Worm (Caenorhabditis elegans) whole organism, L4 larva: ENCODE data around the gene F28F5.4.

ENCODE experiments used
- D1046.2 ChIP-seq: fragments of 200-800 bp; sonication (Bioruptor generic); IDR thresholded peaks from 2 replicates; pipeline ENCODE4 v1.3.6; 2022; ENCODE audit warnings: missing genetic modification characterization, missing compliant biosample characterization
- F10B5.3 ChIP-seq: sonication (generic microtip); optimal IDR thresholded peaks from 2 replicates; lab custom pipeline; 2016; ENCODE audit warnings: mild to moderate bottlenecking, missing genetic modification characterization, missing compliant biosample characterization
- T20F7.1 ChIP-seq: fragments of 200-800 bp; sonication (Bioruptor generic); optimal IDR thresholded peaks from 2 replicates; lab custom pipeline; 2018; ENCODE audit warnings: mild to moderate bottlenecking, missing genetic modification characterization, missing compliant biosample characterization
- Y5F2A.4 ChIP-seq: fragments of 200-800 bp; sonication (Bioruptor generic); optimal IDR thresholded peaks from 2 replicates; lab custom pipeline; 2018; ENCODE audit warnings: mild to moderate bottlenecking, missing genetic modification characterization, missing compliant biosample characterization
- ZK546.5 ChIP-seq, 2 experiments: sonication (generic microtip); optimal IDR thresholded peaks; 2 replicates each; lab custom pipeline; 2017; ENCODE audit warnings: missing biosample characterization in 2 of 2, missing genetic modification characterization in 2 of 2
- ama-1 ChIP-seq: fragments of 150-350 bp; optimal IDR thresholded peaks from 2 replicates; lab custom pipeline; 2014; ENCODE audit warnings: inconsistent platforms, mixed read lengths
- ceh-28 ChIP-seq: fragments of 150-350 bp; optimal IDR thresholded peaks from 2 replicates; lab custom pipeline; 2014; ENCODE audit warnings: missing biosample characterization, missing genetic modification reagents, missing genetic modification characterization
- ceh-32 ChIP-seq: sonication (generic microtip); optimal IDR thresholded peaks from 2 replicates; lab custom pipeline; 2016; ENCODE audit warnings: mild to moderate bottlenecking, missing genetic modification characterization, missing compliant biosample characterization; ENCODE audit not compliant: poor library complexity
- ceh-44 ChIP-seq: fragments of 200-800 bp; sonication (Bioruptor generic); IDR thresholded peaks from 2 replicates; pipeline ENCODE4 v1.3.6; 2022; ENCODE audit warnings: missing genetic modification reagents, missing genetic modification characterization, missing compliant biosample characterization
- daf-19 ChIP-seq: fragments of 200-800 bp; sonication (Bioruptor generic); conservative IDR thresholded peaks from 2 replicates; pipeline ENCODE4 v1.3.6; 2022; ENCODE audit warnings: missing genetic modification characterization, missing compliant biosample characterization
- dmd-6 ChIP-seq: fragments of 200-800 bp; sonication (Bioruptor generic); IDR thresholded peaks from 2 replicates; pipeline ENCODE4 v1.3.6; 2022; ENCODE audit warnings: missing genetic modification reagents, missing genetic modification characterization, missing compliant biosample characterization
- egl-27 ChIP-seq: sonication (generic microtip); optimal IDR thresholded peaks from 3 replicates; lab custom pipeline; 2017; ENCODE audit warnings: missing biosample characterization, missing genetic modification reagents, missing genetic modification characterization
- gei-8 ChIP-seq: fragments of 200-800 bp; sonication (Bioruptor generic); optimal IDR thresholded peaks from 2 replicates; lab custom pipeline; 2018; ENCODE audit warnings: mild to moderate bottlenecking, missing genetic modification characterization, missing compliant biosample characterization
- hlh-11 ChIP-seq: fragments of 200-800 bp; sonication (Bioruptor generic); optimal IDR thresholded peaks from 2 replicates; lab custom pipeline; 2018; ENCODE audit warnings: mild to moderate bottlenecking, missing genetic modification characterization, missing compliant biosample characterization
- hlh-30 ChIP-seq: sonication (generic microtip); optimal IDR thresholded peaks from 2 replicates; lab custom pipeline; 2017; ENCODE audit warnings: antibody characterized with exemption, mild to moderate bottlenecking, missing genetic modification characterization, missing compliant biosample characterization; ENCODE audit not compliant: insufficient read depth
- jun-1 ChIP-seq: fragments of 150-350 bp; optimal IDR thresholded peaks from 2 replicates; lab custom pipeline; 2014; ENCODE audit warnings: missing biosample characterization, missing genetic modification reagents, missing genetic modification characterization
- lim-7 ChIP-seq: fragments of 200-800 bp; sonication (Bioruptor generic); IDR thresholded peaks from 2 replicates; pipeline ENCODE4 v1.3.6; 2022; ENCODE audit warnings: missing genetic modification characterization, missing compliant biosample characterization
- lin-1 ChIP-seq: fragments of 200-800 bp; sonication (Bioruptor generic); IDR thresholded peaks from 2 replicates; pipeline ENCODE4 v1.3.6; 2022; ENCODE audit warnings: missing genetic modification reagents, missing genetic modification characterization, missing compliant biosample characterization
- lin-15B ChIP-seq: fragments of 150-350 bp; sonication (generic microtip); optimal IDR thresholded peaks from 3 replicates; lab custom pipeline; 2014; ENCODE audit warnings: missing biosample characterization, missing genetic modification characterization
- lir-3 ChIP-seq: sonication (generic microtip); optimal IDR thresholded peaks from 2 replicates; lab custom pipeline; 2016; ENCODE audit warnings: mild to moderate bottlenecking, missing genetic modification characterization, missing compliant biosample characterization
- madf-5 ChIP-seq, 2 experiments: fragments of 200-800 bp; sonication (Bioruptor generic); IDR thresholded peaks; 2 replicates each; pipeline ENCODE4 v1.3.6; 2022; ENCODE audit warnings: missing compliant biosample characterization in 2 of 2, missing genetic modification characterization in 2 of 2
- madf-9 ChIP-seq: fragments of 200-800 bp; sonication (Bioruptor generic); conservative IDR thresholded peaks from 2 replicates; pipeline ENCODE4 v1.3.6; 2022; ENCODE audit warnings: missing genetic modification reagents, missing genetic modification characterization, missing compliant biosample characterization
- mep-1 ChIP-seq: fragments of 150-350 bp; sonication (generic microtip); optimal IDR thresholded peaks from 3 replicates; lab custom pipeline; 2014; ENCODE audit warnings: missing biosample characterization, missing genetic modification characterization
- mes-2 ChIP-seq: sonication (generic microtip); optimal IDR thresholded peaks from 2 replicates; lab custom pipeline; 2016; ENCODE audit warnings: missing genotype, mild to moderate bottlenecking, missing genetic modification characterization, missing compliant biosample characterization; ENCODE audit not compliant: poor library complexity, severe bottlenecking
- mxl-3 ChIP-seq: fragments of 200-800 bp; sonication (Bioruptor generic); optimal IDR thresholded peaks from 2 replicates; lab custom pipeline; 2018; ENCODE audit warnings: mild to moderate bottlenecking, missing genetic modification characterization, missing compliant biosample characterization
- nhr-28 ChIP-seq: fragments of 150-350 bp; optimal IDR thresholded peaks from 2 replicates; lab custom pipeline; 2014; ENCODE audit warnings: missing biosample characterization, missing genetic modification characterization
- nhr-41 ChIP-seq: fragments of 200-800 bp; sonication (Bioruptor generic); IDR thresholded peaks from 2 replicates; pipeline ENCODE4 v1.3.6; 2022; ENCODE audit warnings: missing genetic modification reagents, missing genetic modification characterization, missing compliant biosample characterization
- nhr-42 ChIP-seq: fragments of 200-800 bp; sonication (Bioruptor generic); IDR thresholded peaks from 2 replicates; pipeline ENCODE4 v1.3.6; 2022; ENCODE audit warnings: missing genetic modification characterization, missing compliant biosample characterization
- nhr-6 ChIP-seq: fragments of 150-350 bp; optimal IDR thresholded peaks from 2 replicates; lab custom pipeline; 2014; ENCODE audit warnings: missing biosample characterization, missing genetic modification characterization
- pqm-1 ChIP-seq: sonication (generic microtip); optimal IDR thresholded peaks from 2 replicates; lab custom pipeline; 2017; ENCODE audit warnings: missing biosample characterization, missing genetic modification characterization
- rbr-2 ChIP-seq: sonication (generic microtip); optimal IDR thresholded peaks from 2 replicates; lab custom pipeline; 2016; ENCODE audit warnings: missing genotype, missing genetic modification characterization, missing compliant biosample characterization
- saeg-2 ChIP-seq: fragments of 200-800 bp; sonication (Bioruptor generic); IDR thresholded peaks from 2 replicates; pipeline ENCODE4 v1.3.6; 2022; ENCODE audit warnings: missing genetic modification reagents, missing genetic modification characterization, missing compliant biosample characterization
- set-16 ChIP-seq: fragments of 200-800 bp; sonication (Bioruptor generic); IDR thresholded peaks from 2 replicates; pipeline ENCODE4 v1.3.6; 2022; ENCODE audit warnings: missing genetic modification reagents, missing genetic modification characterization, missing compliant biosample characterization
- skn-1 ChIP-seq: fragments of 150-350 bp; optimal IDR thresholded peaks from 2 replicates; lab custom pipeline; 2014; ENCODE audit warnings: missing biosample characterization, missing genetic modification characterization
- snpc-1.2 ChIP-seq: fragments of 200-800 bp; sonication (Bioruptor generic); IDR thresholded peaks from 2 replicates; pipeline ENCODE4 v1.3.6; 2022; ENCODE audit warnings: missing genetic modification reagents, missing genetic modification characterization, missing compliant biosample characterization
- spr-1 ChIP-seq: sonication (generic microtip); optimal IDR thresholded peaks from 2 replicates; lab custom pipeline; 2016; ENCODE audit warnings: mild to moderate bottlenecking, missing genetic modification characterization, missing compliant biosample characterization
- spr-3 ChIP-seq: fragments of 200-800 bp; sonication (Bioruptor generic); optimal IDR thresholded peaks from 2 replicates; lab custom pipeline; 2018; ENCODE audit warnings: mild to moderate bottlenecking, missing genetic modification characterization, missing compliant biosample characterization
- tra-1 ChIP-seq: fragments of 200-800 bp; sonication (Bioruptor generic); IDR thresholded peaks from 2 replicates; pipeline ENCODE4 v1.3.6; 2022; ENCODE audit warnings: missing genetic modification reagents, missing genetic modification characterization, missing compliant biosample characterization
- unc-39 ChIP-seq: sonication (generic microtip); optimal IDR thresholded peaks from 2 replicates; lab custom pipeline; 2017; ENCODE audit warnings: missing biosample characterization, missing genetic modification characterization
- unc-62 ChIP-seq, 3 experiments: fragments of 150-350 bp in 1 of 3; sonication (generic microtip); optimal IDR thresholded peaks in 2 of 3; peaks in 1 of 3; 1 replicate in 1 of 3; 2 replicates in 2 of 3; lab custom pipeline; 2014 to 2017; ENCODE audit warnings: missing biosample characterization in 3 of 3, missing genetic modification characterization in 3 of 3, missing genetic modification reagents in 3 of 3, missing genotype in 1 of 3
- vab-7 ChIP-seq: fragments of 200-800 bp; sonication (Bioruptor generic); IDR thresholded peaks from 2 replicates; pipeline ENCODE4 v1.3.6; 2022; ENCODE audit warnings: missing genetic modification reagents, missing genetic modification characterization, missing compliant biosample characterization
- zag-1 ChIP-seq: fragments of 150-350 bp; optimal IDR thresholded peaks from 2 replicates; lab custom pipeline; 2014; ENCODE audit warnings: missing biosample characterization, missing genetic modification characterization
- zfp-2 ChIP-seq: sonication (generic microtip); optimal IDR thresholded peaks from 2 replicates; lab custom pipeline; 2016; ENCODE audit warnings: mild to moderate bottlenecking, missing genetic modification characterization, missing compliant biosample characterization

The F28F5.4 gene

ce11 chrIII:6863901-6864300, 47.1 kb upstream of the F28F5.4 start, which contains the start of gene sma-3 (continued):
- TF ChIP-seq nhr-28 (tag; lab: Kevin White, UChicago) (peak; percentile 83), nhr-6 (tag; lab: Kevin White, UChicago) (peak; percentile 12), spr-3 (no peak), nhr-42 (no peak), jun-1 (tag; lab: Kevin White, UChicago) (no peak), skn-1 (tag; lab: Kevin White, UChicago) (no peak), lin-15B (tag; lab: Kevin White, UChicago) (no peak), saeg-2 (GFP tag; lab: Robert Waterston, UW) (no peak), T20F7.1 (GFP tag; lab: Kevin White, UChicago) (no peak), unc-62 (GFP tag; optimal IDR thresholded peaks at IDR 0.05 in 1 of 2; lab: Kevin White, UChicago) (peak in 1 of 2 experiments; percentile 94), unc-62 (tag; optimal IDR thresholded peaks at IDR 0.05; lab: Kevin White, UChicago) (no peak), F10B5.3 (tag; lab: Kevin White, UChicago) (no peak), ceh-32 (tag; lab: Kevin White, UChicago) (no peak), zfp-2 (tag; lab: Kevin White, UChicago) (no peak), mep-1 (tag; lab: Kevin White, UChicago) (peak; percentile 28), ama-1 (lab: Kevin White, UChicago) (no peak), dmd-6 (GFP tag; lab: Robert Waterston, UW) (peak; percentile 55; the same call in 1 of the 2 replicates), tra-1 (GFP tag; lab: Robert Waterston, UW) (no peak), hlh-11 (tag; lab: Kevin White, UChicago) (peak; percentile 68), lir-3 (tag; lab: Kevin White, UChicago) (no peak), vab-7 (GFP tag; lab: Robert Waterston, UW) (no peak), madf-5 (GFP tag; IDR thresholded peaks at IDR 0.05; lab: Robert Waterston, UW) (no peak), nhr-41 (GFP tag; lab: Robert Waterston, UW) (no peak), ZK546.5 (tag; optimal IDR thresholded peaks at IDR 0.05; lab: Kevin White, UChicago) (no peak), ceh-28 (peak; percentile 40), snpc-1.2 (GFP tag; lab: Robert Waterston, UW) (no peak), rbr-2 (tag; lab: Kevin White, UChicago) (no peak), Y5F2A.4 (GFP tag; lab: Kevin White, UChicago) (no peak), zag-1 (tag; lab: Kevin White, UChicago) (no peak), daf-19 (GFP tag; lab: Robert Waterston, UW) (no peak), ceh-44 (GFP tag; lab: Robert Waterston, UW) (no peak), madf-9 (GFP tag; lab: Robert Waterston, UW) (no peak), D1046.2 (GFP tag; lab: Robert Waterston, UW) (no peak), mxl-3 (GFP tag; lab: Kevin White, UChicago) (no peak), lin-1 (peak; percentile 55; the same call in 1 of the 2 replicates)

ce11 chrIII:6859482-6859881, 42.6 kb upstream of the F28F5.4 start, which contains the start of gene clec-158:
clec-158 (minus strand) TSS chrIII:6859582.
- TF ChIP-seq lim-7 (GFP tag; lab: Robert Waterston, UW) (no peak), mes-2 (tag; lab: Kevin White, UChicago) (no peak), hlh-30 (tag; lab: Kevin White, UChicago) (no peak), set-16 (GFP tag; lab: Robert Waterston, UW) (no peak), Y5F2A.4 (GFP tag; lab: Kevin White, UChicago) (no peak), ceh-32 (tag; lab: Kevin White, UChicago) (no peak), pqm-1 (tag; lab: Kevin White, UChicago) (no peak), saeg-2 (GFP tag; lab: Robert Waterston, UW) (no peak), unc-39 (tag; lab: Kevin White, UChicago) (no peak), mxl-3 (GFP tag; lab: Kevin White, UChicago) (no peak), mep-1 (tag; lab: Kevin White, UChicago) (no peak), spr-1 (tag; lab: Kevin White, UChicago) (no peak), madf-9 (GFP tag; lab: Robert Waterston, UW) (no peak), ceh-28 (no peak), egl-27 (tag; lab: Kevin White, UChicago) (no peak), nhr-41 (GFP tag; lab: Robert Waterston, UW) (no peak), gei-8 (GFP tag; lab: Kevin White, UChicago) (no peak)
